Worm (Caenorhabditis elegans) whole organism, early embryonic: ENCODE measurements around the gene best-13.

ENCODE experiments used
- B0310.2 ChIP-seq: sonication (generic microtip); optimal IDR thresholded peaks from 2 replicates; lab custom pipeline; 2016; ENCODE audit warnings: mild to moderate bottlenecking, missing genetic modification characterization, missing compliant biosample characterization
- F13C5.2 ChIP-seq: sonication (generic microtip); optimal IDR thresholded peaks from 2 replicates; lab custom pipeline; 2017; ENCODE audit warnings: mild to moderate bottlenecking, missing genetic modification characterization, inconsistent platforms, missing compliant biosample characterization
- aly-1 ChIP-seq: sonication (generic microtip); optimal IDR thresholded peaks from 2 replicates; lab custom pipeline; 2016; ENCODE audit warnings: missing genetic modification characterization, missing compliant biosample characterization
- ama-1 ChIP-seq: fragments of 150-350 bp; optimal IDR thresholded peaks from 2 replicates; lab custom pipeline; 2014
- ceh-13 ChIP-seq: fragments of 200-800 bp; sonication (Bioruptor generic); optimal IDR thresholded peaks from 2 replicates; lab custom pipeline; 2018; ENCODE audit warnings: mild to moderate bottlenecking, missing genetic modification characterization, missing compliant biosample characterization
- ceh-36 ChIP-seq: sonication (generic microtip); optimal IDR thresholded peaks from 2 replicates; lab custom pipeline; 2016; ENCODE audit warnings: missing genetic modification characterization, inconsistent platforms, missing compliant biosample characterization
- ets-7 ChIP-seq: sonication (generic microtip); optimal IDR thresholded peaks from 2 replicates; lab custom pipeline; 2016; ENCODE audit warnings: missing genotype, missing genetic modification characterization, missing compliant biosample characterization
- flt-1 ChIP-seq: fragments of 200-800 bp; sonication (Bioruptor generic); IDR thresholded peaks from 2 replicates; pipeline ENCODE4 v1.3.6; 2022; ENCODE audit warnings: missing genetic modification characterization, missing compliant biosample characterization
- hmbx-1 ChIP-seq: sonication (generic microtip); optimal IDR thresholded peaks from 2 replicates; lab custom pipeline; 2016; ENCODE audit warnings: mild to moderate bottlenecking, missing genetic modification characterization, missing compliant biosample characterization
- hmg-4 ChIP-seq: fragments of 200-800 bp; sonication (Bioruptor generic); optimal IDR thresholded peaks from 2 replicates; lab custom pipeline; 2018; ENCODE audit warnings: mild to moderate bottlenecking, missing genetic modification characterization, missing compliant biosample characterization
- hnd-1 ChIP-seq: sonication (generic microtip); optimal IDR thresholded peaks from 2 replicates; lab custom pipeline; 2016; ENCODE audit warnings: missing genetic modification characterization, missing compliant biosample characterization
- pes-1 ChIP-seq: fragments of 200-800 bp; sonication (Bioruptor generic); IDR thresholded peaks from 2 replicates; pipeline ENCODE4 v1.3.6; 2022; ENCODE audit warnings: missing genetic modification reagents, missing genetic modification characterization, missing compliant biosample characterization
- scrt-1 ChIP-seq: fragments of 200-800 bp; sonication (Bioruptor generic); IDR thresholded peaks from 2 replicates; pipeline ENCODE4 v1.3.6; 2022; ENCODE audit warnings: missing genetic modification characterization, missing compliant biosample characterization
- sea-1 ChIP-seq: fragments of 200-800 bp; sonication (Bioruptor generic); conservative IDR thresholded peaks from 2 replicates; pipeline ENCODE4 v1.3.6; 2022; ENCODE audit warnings: missing genetic modification characterization, missing compliant biosample characterization
- tbx-11 ChIP-seq: fragments of 200-800 bp; sonication (Bioruptor generic); IDR thresholded peaks from 2 replicates; pipeline ENCODE4 v1.3.6; 2022; ENCODE audit warnings: missing genetic modification characterization, missing compliant biosample characterization
- tbx-37 ChIP-seq: fragments of 200-800 bp; sonication (Bioruptor generic); conservative IDR thresholded peaks from 2 replicates; pipeline ENCODE4 v1.3.6; 2022; ENCODE audit warnings: missing genetic modification reagents, missing genetic modification characterization, missing compliant biosample characterization
- tra-4 ChIP-seq: sonication (generic microtip); optimal IDR thresholded peaks from 2 replicates; lab custom pipeline; 2017; ENCODE audit warnings: missing genetic modification characterization, missing compliant biosample characterization

Gene best-13

DNA sequence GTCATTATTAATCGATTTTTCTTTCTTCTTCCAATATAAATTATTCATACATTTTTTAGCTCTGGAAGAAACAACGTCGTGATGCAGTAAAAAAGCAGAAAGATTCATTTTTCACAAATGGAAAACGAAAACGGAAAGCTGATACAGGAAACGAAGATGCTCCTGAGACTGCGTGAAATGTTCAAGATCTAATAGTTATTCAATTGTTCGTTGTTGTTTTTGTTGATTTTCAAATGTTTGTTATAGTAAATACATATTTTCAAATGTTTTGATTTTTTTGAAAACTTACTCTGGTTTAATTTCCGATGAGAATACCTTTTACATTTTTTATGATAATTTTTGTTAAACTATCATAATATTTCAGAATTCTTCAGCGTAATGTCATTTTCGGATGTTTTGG is 39.9 kb upstream of the best-13 start, which contains the start of gene K07F5.16:
TSS of gene K07F5.16 (plus strand) at position 301 of the 400 bp plus-strand sequence.
- no peak for TF ChIP-seq ceh-13
- TF ChIP-seq aly-1 (tag; lab: Kevin White, UChicago), result no peak
- TF ChIP-seq tra-4 (tag; lab: Kevin White, UChicago), result no peak
- no peak for TF ChIP-seq ets-7 (tag; lab: Kevin White, UChicago)
- TF ChIP-seq hmbx-1 (tag; lab: Kevin White, UChicago), result no peak
- TF ChIP-seq hnd-1 (tag; lab: Kevin White, UChicago), result no peak
- TF ChIP-seq hmg-4 (GFP tag; lab: Kevin White, UChicago), result no peak
- TF ChIP-seq ama-1 (lab: Kevin White, UChicago), result no peak
- TF ChIP-seq ceh-36 (tag; lab: Kevin White, UChicago), result no peak
- no peak for TF ChIP-seq flt-1 (GFP tag; lab: Robert Waterston, UW)
- no peak for TF ChIP-seq tbx-11 (GFP tag; lab: Robert Waterston, UW)
- no peak for TF ChIP-seq F13C5.2
- TF ChIP-seq B0310.2 (tag; lab: Kevin White, UChicago), result no peak
- no peak for TF ChIP-seq pes-1 (GFP tag; lab: Robert Waterston, UW)
- no peak for TF ChIP-seq scrt-1 (GFP tag; lab: Robert Waterston, UW)
- TF ChIP-seq sea-1 (GFP tag; lab: Robert Waterston, UW), result no peak

DNA sequence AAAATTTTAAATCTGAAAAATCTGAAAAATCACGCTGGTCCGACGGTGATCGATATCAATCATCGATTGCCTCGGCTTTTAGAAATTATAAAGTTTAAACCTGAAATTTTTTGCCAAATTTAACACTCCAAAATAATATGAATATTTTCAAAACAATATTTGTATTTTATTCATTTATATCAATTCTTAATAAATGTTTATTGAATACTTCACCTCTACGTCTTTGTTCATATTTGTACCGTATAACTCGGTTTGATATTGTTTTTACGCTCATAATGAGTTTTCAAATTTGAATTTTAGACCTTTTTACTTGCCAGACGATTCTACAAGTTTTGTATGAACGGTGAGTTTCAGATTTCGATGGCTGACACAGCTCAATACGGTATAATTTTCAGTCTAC is 38.9 kb upstream of the best-13 start, which contains the start of the genes K07F5.15 and K07F5.22:
TSS of gene K07F5.15 (plus strand) at position 301 of the 400 bp plus-strand sequence.
TSS of gene K07F5.22 (plus strand) at position 301 of the 400 bp plus-strand sequence.
- TF ChIP-seq B0310.2 (tag; lab: Kevin White, UChicago) (no peak), ama-1 (lab: Kevin White, UChicago) (no peak), ets-7 (tag; lab: Kevin White, UChicago) (no peak), hmbx-1 (tag; lab: Kevin White, UChicago) (no peak), tbx-11 (GFP tag; lab: Robert Waterston, UW) (no peak)

DNA sequence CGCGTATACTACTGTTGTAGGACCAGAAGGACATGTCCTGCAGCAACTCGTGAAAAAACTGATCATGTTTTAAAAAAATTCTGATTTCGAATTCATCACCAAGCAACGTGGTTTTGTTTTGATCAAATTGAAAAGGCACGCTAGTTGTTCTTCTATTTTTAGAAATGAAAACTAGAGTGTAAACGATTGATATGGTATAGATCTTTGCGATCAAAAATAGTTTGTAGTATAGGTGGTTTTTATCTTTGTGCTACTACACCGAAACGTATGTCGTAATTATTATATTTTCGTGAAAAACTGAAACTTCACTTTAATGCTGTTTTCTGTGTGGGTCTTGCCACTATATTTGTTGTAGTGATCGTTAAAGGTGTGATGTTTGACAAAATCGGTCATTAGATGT is 36.8 kb upstream of the best-13 start:
- no peak for TF ChIP-seq F13C5.2
- no peak for TF ChIP-seq hmg-4 (GFP tag; lab: Kevin White, UChicago)
- TF ChIP-seq scrt-1 (GFP tag; lab: Robert Waterston, UW), result no peak
- no peak for TF ChIP-seq hnd-1 (tag; lab: Kevin White, UChicago)
- TF ChIP-seq hmbx-1 (tag; lab: Kevin White, UChicago), result no peak
- no peak for TF ChIP-seq sea-1 (GFP tag; lab: Robert Waterston, UW)
- no peak for TF ChIP-seq aly-1 (tag; lab: Kevin White, UChicago)
- TF ChIP-seq ceh-13, result no peak
- no peak for TF ChIP-seq tbx-11 (GFP tag; lab: Robert Waterston, UW)
- TF ChIP-seq B0310.2 (tag; lab: Kevin White, UChicago), result no peak
- TF ChIP-seq tra-4 (tag; lab: Kevin White, UChicago), result no peak
- TF ChIP-seq tbx-37, result no peak
- no peak for TF ChIP-seq ama-1 (lab: Kevin White, UChicago)
- TF ChIP-seq flt-1 (GFP tag; lab: Robert Waterston, UW), result no peak
- no peak for TF ChIP-seq ceh-36 (tag; lab: Kevin White, UChicago)
- no peak for TF ChIP-seq ets-7 (tag; lab: Kevin White, UChicago)
- TF ChIP-seq pes-1 (GFP tag; lab: Robert Waterston, UW), result no peak

DNA sequence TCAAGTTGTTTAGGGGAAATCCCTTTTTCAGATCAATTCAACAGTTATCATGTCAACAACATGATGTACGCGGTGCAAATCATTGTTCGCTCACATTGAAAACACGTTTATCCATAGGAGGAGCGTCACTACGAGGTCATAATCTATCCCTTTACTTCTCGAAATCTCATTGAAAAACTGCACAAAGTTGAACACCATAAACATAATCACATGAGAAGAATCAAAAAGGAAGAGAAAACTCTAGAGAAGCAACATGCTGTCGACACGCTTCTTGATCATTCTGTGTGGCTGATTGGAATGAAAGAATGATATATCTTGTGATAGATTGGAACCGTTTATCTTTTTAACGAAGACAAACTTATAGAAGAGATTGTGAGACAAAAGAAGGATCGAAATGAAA is 35.8 kb upstream of the best-13 start:
- no peak for TF ChIP-seq tbx-37
- TF ChIP-seq tbx-11 (GFP tag; lab: Robert Waterston, UW), result no peak
- no peak for TF ChIP-seq sea-1 (GFP tag; lab: Robert Waterston, UW)
- TF ChIP-seq pes-1 (GFP tag; lab: Robert Waterston, UW), result no peak
- no peak for TF ChIP-seq hnd-1 (tag; lab: Kevin White, UChicago)
- TF ChIP-seq flt-1 (GFP tag; lab: Robert Waterston, UW), result no peak
- no peak for TF ChIP-seq aly-1 (tag; lab: Kevin White, UChicago)
- no peak for TF ChIP-seq scrt-1 (GFP tag; lab: Robert Waterston, UW)
- no peak for TF ChIP-seq hmg-4 (GFP tag; lab: Kevin White, UChicago)

DNA sequence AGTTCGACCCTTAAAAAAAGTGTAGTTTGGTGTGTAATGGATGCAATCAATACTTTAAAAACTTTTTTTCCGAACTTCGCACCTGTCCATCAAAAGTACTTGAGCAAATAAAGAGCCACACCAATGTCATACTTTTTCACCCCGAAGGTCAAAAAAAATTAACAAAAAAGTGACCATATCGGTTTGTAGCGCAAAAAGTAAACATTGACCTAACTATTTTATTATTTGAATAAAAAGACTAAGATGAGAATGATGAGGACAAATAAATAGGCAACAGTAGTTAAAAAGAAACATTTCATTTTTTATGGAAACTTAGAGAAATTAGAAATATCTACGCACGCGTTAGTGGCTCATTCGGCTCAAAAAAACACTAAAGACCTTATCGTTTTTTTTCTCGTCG is 34.4 kb upstream of the best-13 start:
- TF ChIP-seq F13C5.2 (no peak), tbx-11 (GFP tag; lab: Robert Waterston, UW) (no peak), sea-1 (GFP tag; lab: Robert Waterston, UW) (no peak), scrt-1 (GFP tag; lab: Robert Waterston, UW) (no peak), hmbx-1 (tag; lab: Kevin White, UChicago) (no peak), pes-1 (GFP tag; lab: Robert Waterston, UW) (no peak), hmg-4 (GFP tag; lab: Kevin White, UChicago) (no peak)

DNA sequence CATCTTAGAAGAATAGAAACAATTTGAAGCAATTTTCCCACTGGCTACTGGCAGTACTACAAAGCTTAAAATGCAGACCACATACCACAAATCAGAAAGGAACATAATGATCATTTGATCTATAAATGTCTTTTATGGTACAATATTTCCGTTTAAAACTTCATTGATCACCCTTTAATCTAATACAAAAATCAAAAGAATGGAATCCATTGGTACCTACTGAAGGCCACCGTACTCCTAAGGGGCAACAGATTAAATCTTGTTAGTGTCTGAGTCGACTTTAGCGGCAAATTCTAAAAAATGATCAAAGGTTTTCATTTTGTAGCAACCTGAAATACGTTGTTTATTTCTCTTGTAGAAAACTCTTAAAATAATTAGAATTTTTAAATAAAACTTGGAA is 31.5 kb upstream of the best-13 start:
- TF ChIP-seq B0310.2 (tag; lab: Kevin White, UChicago) (no peak), ceh-36 (tag; lab: Kevin White, UChicago) (no peak), tra-4 (tag; lab: Kevin White, UChicago) (no peak), F13C5.2 (no peak), sea-1 (GFP tag; lab: Robert Waterston, UW) (no peak), ceh-13 (no peak), aly-1 (tag; lab: Kevin White, UChicago) (no peak), tbx-37 (no peak)

DNA sequence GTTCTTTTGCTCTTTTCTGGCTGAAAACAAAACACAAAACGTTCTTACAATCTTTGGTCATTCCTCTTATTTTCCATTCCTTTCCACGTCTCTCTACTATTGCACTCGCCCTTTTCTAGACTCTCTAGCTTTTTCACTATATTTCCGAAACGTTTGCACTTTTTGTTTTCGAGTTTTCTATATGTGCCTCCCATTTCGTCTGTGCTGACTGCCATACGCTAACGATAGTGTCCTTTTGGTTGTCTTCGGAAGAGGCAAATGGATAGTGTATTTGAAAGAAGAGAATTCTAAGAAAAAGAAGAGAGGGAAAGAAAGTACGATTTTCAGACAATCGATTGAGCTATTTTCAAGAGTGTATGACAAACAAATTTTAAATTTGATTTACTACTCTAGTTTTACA is 30.9 kb upstream of the best-13 start:
- TF ChIP-seq ceh-13 (no peak), tbx-11 (GFP tag; lab: Robert Waterston, UW) (no peak), ceh-36 (tag; lab: Kevin White, UChicago) (no peak), sea-1 (GFP tag; lab: Robert Waterston, UW) (no peak), hnd-1 (tag; lab: Kevin White, UChicago) (no peak), scrt-1 (GFP tag; lab: Robert Waterston, UW) (no peak), ets-7 (tag; lab: Kevin White, UChicago) (no peak), ama-1 (lab: Kevin White, UChicago) (no peak), tbx-37 (no peak)
